Fruit fly (Drosophila melanogaster) whole organism, pupa: ENCODE measurements around the gene CG14036.

Experiments
- CG14655 ChIP-seq: fragments of 200-800 bp; sonication (Bioruptor generic); optimal IDR thresholded peaks from 3 replicates; lab custom pipeline; 2017; ENCODE audit warnings: mild to moderate bottlenecking, missing biosample characterization, missing genetic modification reagents, missing genetic modification characterization
- CG32121 ChIP-seq: fragments of 200-800 bp; sonication (Bioruptor generic); IDR thresholded peaks from 2 replicates; pipeline ENCODE4 v1.3.6; 2022; ENCODE audit warnings: missing biosample characterization, missing genetic modification characterization
- CG34367 ChIP-seq: fragments of 200-800 bp; sonication (Bioruptor generic); optimal IDR thresholded peaks from 2 replicates; lab custom pipeline; 2018; ENCODE audit warnings: missing biosample characterization, mild to moderate bottlenecking, missing genetic modification characterization
- CG8301 ChIP-seq: fragments of 200-800 bp; sonication (Bioruptor generic); optimal IDR thresholded peaks from 2 replicates; lab custom pipeline; 2018; ENCODE audit warnings: missing biosample characterization, mild to moderate bottlenecking, missing genetic modification characterization

dm6 chr2L:5044361-5044891 lies 10.4 kb downstream of the CG14036 start, which contains the start of gene CG31650:
- TF ChIP-seq CG32121 (GFP tag; lab: Robert Waterston, UW), result no peak
- TF ChIP-seq CG34367 (tag; lab: Kevin White, UChicago), result no peak
- TF ChIP-seq CG14655 (GFP tag; lab: Kevin White, UChicago), result no peak
- no peak for TF ChIP-seq CG8301 (tag; lab: Kevin White, UChicago)
